Worm (Caenorhabditis elegans) whole organism, early embryonic: Measurements from ENCODE around the gene sri-26.

Source experiments
- aly-1 ChIP-seq: sonication (generic microtip); optimal IDR thresholded peaks from 2 replicates; lab custom pipeline; 2016; ENCODE audit warnings: missing genetic modification characterization, missing compliant biosample characterization
- ama-1 ChIP-seq: fragments of 150-350 bp; optimal IDR thresholded peaks from 2 replicates; lab custom pipeline; 2014
- flt-1 ChIP-seq: fragments of 200-800 bp; sonication (Bioruptor generic); IDR thresholded peaks from 2 replicates; pipeline ENCODE4 v1.3.6; 2022; ENCODE audit warnings: missing genetic modification characterization, missing compliant biosample characterization
- tra-4 ChIP-seq: sonication (generic microtip); optimal IDR thresholded peaks from 2 replicates; lab custom pipeline; 2017; ENCODE audit warnings: missing genetic modification characterization, missing compliant biosample characterization

- TF ChIP-seq ama-1 (lab: Kevin White, UChicago) (no peak), tra-4 (tag; lab: Kevin White, UChicago) (no peak), flt-1 (GFP tag; lab: Robert Waterston, UW) (no peak), aly-1 (tag; lab: Kevin White, UChicago) (no peak)
Measured at ce11 chrV:15186259-15186927, 28.9 kb upstream of the sri-26 start, which contains the start of gene Y75B12B.3.
